Worm (Caenorhabditis elegans): ENCODE results near the gene xpf-1.

The xpf-1 gene

DNA sequence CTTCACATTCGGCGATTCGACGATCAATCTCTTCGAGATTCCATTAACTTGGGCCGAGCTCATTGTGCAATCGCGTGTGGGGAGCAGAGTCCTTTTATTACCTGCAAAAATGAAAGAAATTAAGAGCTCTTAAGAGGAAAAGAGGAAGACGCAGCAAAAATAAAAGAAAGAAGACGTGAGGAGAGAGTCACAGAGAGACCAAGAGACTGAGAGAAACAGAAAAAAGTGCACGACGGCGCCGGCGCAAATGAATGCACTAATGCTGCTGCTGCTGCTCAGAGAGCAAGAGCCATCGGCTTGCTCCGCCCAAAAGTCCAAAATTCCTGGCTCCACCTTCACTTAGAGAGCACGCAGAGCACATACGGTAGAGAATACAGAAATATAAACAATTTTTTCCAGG lies 4.2 kb downstream of the xpf-1 start, which contains the start of gene inos-1:
inos-1 (minus strand) TSS at position 101 of the 400 bp plus-strand sequence.
- TF ChIP-seq flt-1 (GFP tag; IDR thresholded peaks at IDR 0.05) (no peak), T22C8.4 (GFP tag; IDR thresholded peaks at IDR 0.05) (no peak), ref-1 (GFP tag; conservative IDR thresholded peaks at IDR 0.05) (no peak), ztf-29 (GFP tag; IDR thresholded peaks at IDR 0.05) (no peak), ztf-23 (GFP tag; IDR thresholded peaks at IDR 0.05) (no peak), cog-1 (tag; optimal IDR thresholded peaks at IDR 0.05) (no peak), med-1 (GFP tag; optimal IDR thresholded peaks at IDR 0.05; ENCODE audit: insufficient read depth) (no peak)

DNA sequence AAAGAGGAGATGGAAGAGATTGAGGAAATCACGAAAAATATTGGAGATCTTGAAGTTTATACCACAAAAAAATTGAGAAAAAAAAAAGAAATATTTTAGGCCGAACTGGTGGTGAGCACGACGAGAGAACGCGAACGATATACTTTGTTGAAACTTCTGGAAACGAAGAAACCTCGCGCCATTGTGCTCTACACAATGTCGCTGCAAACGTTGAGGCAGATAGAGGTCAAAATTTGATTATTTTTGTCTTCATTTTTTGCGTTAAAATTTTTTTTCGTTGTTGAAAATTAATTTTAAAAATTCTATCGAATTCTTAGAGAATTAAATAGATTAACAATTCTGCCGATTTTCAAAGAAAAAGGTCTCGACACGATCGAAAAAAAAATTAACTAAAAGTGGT lies 4.7 kb downstream of the xpf-1 start:
- TF ChIP-seq med-1 (GFP tag; optimal IDR thresholded peaks at IDR 0.05; ENCODE audit: insufficient read depth) (no peak), cog-1 (tag; optimal IDR thresholded peaks at IDR 0.05) (no peak), flt-1 (GFP tag; IDR thresholded peaks at IDR 0.05) (no peak), ref-1 (GFP tag; conservative IDR thresholded peaks at IDR 0.05) (no peak), ztf-23 (GFP tag; IDR thresholded peaks at IDR 0.05) (no peak), tab-1 (GFP tag; IDR thresholded peaks at IDR 0.05) (no peak), ztf-29 (GFP tag; IDR thresholded peaks at IDR 0.05) (no peak), klf-2 (GFP tag; conservative IDR thresholded peaks at IDR 0.05) (no peak)

DNA sequence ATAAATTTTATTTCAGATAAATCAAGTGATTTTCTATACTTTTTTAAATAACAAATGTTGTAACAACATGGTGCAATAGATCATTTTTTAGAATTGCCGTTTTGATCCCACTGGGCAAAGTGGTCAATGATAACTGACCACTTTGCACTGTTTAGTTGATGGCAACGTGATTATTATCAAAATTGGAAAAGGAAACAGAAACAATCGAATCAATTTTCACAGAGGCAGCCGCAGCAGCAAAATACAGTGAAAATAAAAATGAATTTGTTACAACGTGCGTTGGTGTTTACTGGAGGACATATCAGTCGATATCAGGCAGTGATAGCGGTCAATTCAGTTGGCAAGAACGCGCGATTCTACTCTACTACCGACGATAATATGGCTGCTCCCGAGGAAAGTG lies 9.8 kb downstream of the xpf-1 start, which contains the start of gene VF13D12L.3:
VF13D12L.3 (plus strand) TSS at position 223 of the 400 bp plus-strand sequence.
- TF ChIP-seq ztf-23 (GFP tag; IDR thresholded peaks at IDR 0.05) = no peak
- TF ChIP-seq cog-1 (tag; optimal IDR thresholded peaks at IDR 0.05) = no peak
- no peak for TF ChIP-seq T22C8.4 (GFP tag; IDR thresholded peaks at IDR 0.05)
- TF ChIP-seq med-1 (GFP tag; optimal IDR thresholded peaks at IDR 0.05; ENCODE audit: insufficient read depth) = no peak
- no peak for TF ChIP-seq ztf-29 (GFP tag; IDR thresholded peaks at IDR 0.05)
- TF ChIP-seq flt-1 (GFP tag; IDR thresholded peaks at IDR 0.05) = no peak
- no peak for TF ChIP-seq ref-1 (GFP tag; conservative IDR thresholded peaks at IDR 0.05)
- TF ChIP-seq tab-1 (GFP tag; IDR thresholded peaks at IDR 0.05) = no peak
- TF ChIP-seq klf-2 (GFP tag; conservative IDR thresholded peaks at IDR 0.05) = no peak

DNA sequence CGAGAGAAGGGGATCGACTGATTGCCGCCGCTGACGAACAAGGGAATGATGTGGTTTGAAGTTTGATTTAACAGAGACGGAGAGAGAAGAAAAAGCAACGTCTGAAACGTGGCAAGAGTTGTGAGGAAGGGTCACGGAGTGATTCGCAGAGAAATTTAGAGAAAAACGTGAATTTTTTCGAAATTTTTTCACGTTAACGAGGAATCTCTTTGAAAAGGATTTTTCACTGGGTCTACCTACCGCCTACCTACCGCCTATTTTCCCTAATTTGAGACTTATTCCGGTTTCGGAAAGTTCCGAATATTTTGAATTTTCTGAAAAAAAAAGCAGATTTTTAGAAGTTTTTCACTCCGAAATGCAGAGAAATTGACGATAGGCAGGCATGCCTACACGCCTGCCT lies 13.5 kb downstream of the xpf-1 start, which contains the start of gene fcmt-1:
fcmt-1 (minus strand) TSS at position 101 of the 400 bp plus-strand sequence.
- TF ChIP-seq ztf-29 (GFP tag; IDR thresholded peaks at IDR 0.05) (no peak), ref-1 (GFP tag; conservative IDR thresholded peaks at IDR 0.05) (no peak), cog-1 (tag; optimal IDR thresholded peaks at IDR 0.05) (no peak), T22C8.4 (GFP tag; IDR thresholded peaks at IDR 0.05) (no peak), ztf-23 (GFP tag; IDR thresholded peaks at IDR 0.05) (no peak), tab-1 (GFP tag; IDR thresholded peaks at IDR 0.05) (no peak), klf-2 (GFP tag; conservative IDR thresholded peaks at IDR 0.05) (no peak)

ce11 chrII:11710771-11711170 lies 14.8 kb downstream of the xpf-1 start:
- TF ChIP-seq T22C8.4 (GFP tag; IDR thresholded peaks at IDR 0.05) (no peak), med-1 (GFP tag; optimal IDR thresholded peaks at IDR 0.05; ENCODE audit: insufficient read depth) (no peak), tab-1 (GFP tag; IDR thresholded peaks at IDR 0.05) (no peak), ztf-29 (GFP tag; IDR thresholded peaks at IDR 0.05) (no peak)

ce11 chrII:11713569-11713968 lies 17.6 kb downstream of the xpf-1 start, which contains the start of gene F13D12.10:
TSS of gene F13D12.10 (plus strand) at chrII:11713799.
- TF ChIP-seq med-1 (GFP tag; optimal IDR thresholded peaks at IDR 0.05; ENCODE audit: insufficient read depth) = no peak
- no peak for TF ChIP-seq ztf-29 (GFP tag; IDR thresholded peaks at IDR 0.05)
- no peak for TF ChIP-seq ztf-23 (GFP tag; IDR thresholded peaks at IDR 0.05)
- TF ChIP-seq flt-1 (GFP tag; IDR thresholded peaks at IDR 0.05) = no peak
- no peak for TF ChIP-seq klf-2 (GFP tag; conservative IDR thresholded peaks at IDR 0.05)
- TF ChIP-seq tab-1 (GFP tag; IDR thresholded peaks at IDR 0.05) = no peak
- TF ChIP-seq cog-1 (tag; optimal IDR thresholded peaks at IDR 0.05) = no peak
- TF ChIP-seq ref-1 (GFP tag; conservative IDR thresholded peaks at IDR 0.05) = no peak
- no peak for TF ChIP-seq T22C8.4 (GFP tag; IDR thresholded peaks at IDR 0.05)

ce11 chrII:11714728-11715127 lies 18.8 kb downstream of the xpf-1 start:
- no peak for TF ChIP-seq tab-1 (GFP tag; IDR thresholded peaks at IDR 0.05)
- TF ChIP-seq flt-1 (GFP tag; IDR thresholded peaks at IDR 0.05) = no peak
- TF ChIP-seq ref-1 (GFP tag; conservative IDR thresholded peaks at IDR 0.05) = no peak
- TF ChIP-seq med-1 (GFP tag; optimal IDR thresholded peaks at IDR 0.05; ENCODE audit: insufficient read depth) = no peak
- TF ChIP-seq T22C8.4 (GFP tag; IDR thresholded peaks at IDR 0.05) = no peak
- no peak for TF ChIP-seq klf-2 (GFP tag; conservative IDR thresholded peaks at IDR 0.05)
- TF ChIP-seq ztf-23 (GFP tag; IDR thresholded peaks at IDR 0.05) = no peak

- TF ChIP-seq med-1 (GFP tag; optimal IDR thresholded peaks at IDR 0.05; ENCODE audit: insufficient read depth) = no peak
- TF ChIP-seq cog-1 (tag; optimal IDR thresholded peaks at IDR 0.05) = no peak
- TF ChIP-seq ref-1 (GFP tag; conservative IDR thresholded peaks at IDR 0.05) = no peak
- no peak for TF ChIP-seq flt-1 (GFP tag; IDR thresholded peaks at IDR 0.05)
Measured at ce11 chrII:11719533-11719932, 23.6 kb downstream of the xpf-1 start.

- no peak for TF ChIP-seq T22C8.4 (GFP tag; IDR thresholded peaks at IDR 0.05)
- TF ChIP-seq ref-1 (GFP tag; conservative IDR thresholded peaks at IDR 0.05) = no peak
- no peak for TF ChIP-seq med-1 (GFP tag; optimal IDR thresholded peaks at IDR 0.05; ENCODE audit: insufficient read depth)
- no peak for TF ChIP-seq ztf-29 (GFP tag; IDR thresholded peaks at IDR 0.05)
- TF ChIP-seq klf-2 (GFP tag; conservative IDR thresholded peaks at IDR 0.05) = no peak
- no peak for TF ChIP-seq ztf-23 (GFP tag; IDR thresholded peaks at IDR 0.05)
- no peak for TF ChIP-seq flt-1 (GFP tag; IDR thresholded peaks at IDR 0.05)
- TF ChIP-seq cog-1 (tag; optimal IDR thresholded peaks at IDR 0.05) = no peak
- no peak for TF ChIP-seq tab-1 (GFP tag; IDR thresholded peaks at IDR 0.05)
Measured at ce11 chrII:11720102-11720501, 24.1 kb downstream of the xpf-1 start, which contains the start of gene F13D12.3. TSS of gene F13D12.3 (plus strand) at chrII:11720402.

ce11 chrII:11720819-11721218 lies 24.8 kb downstream of the xpf-1 start:
- TF ChIP-seq ztf-29 (GFP tag; IDR thresholded peaks at IDR 0.05) (no peak), klf-2 (GFP tag; conservative IDR thresholded peaks at IDR 0.05) (no peak), flt-1 (GFP tag; IDR thresholded peaks at IDR 0.05) (no peak), ztf-23 (GFP tag; IDR thresholded peaks at IDR 0.05) (no peak), T22C8.4 (GFP tag; IDR thresholded peaks at IDR 0.05) (no peak), cog-1 (tag; optimal IDR thresholded peaks at IDR 0.05) (no peak), ref-1 (GFP tag; conservative IDR thresholded peaks at IDR 0.05) (no peak), tab-1 (GFP tag; IDR thresholded peaks at IDR 0.05) (no peak), med-1 (GFP tag; optimal IDR thresholded peaks at IDR 0.05; ENCODE audit: insufficient read depth) (no peak)
